Fruit fly (Drosophila melanogaster): ENCODE measurements around the gene CG32453.

DNA sequence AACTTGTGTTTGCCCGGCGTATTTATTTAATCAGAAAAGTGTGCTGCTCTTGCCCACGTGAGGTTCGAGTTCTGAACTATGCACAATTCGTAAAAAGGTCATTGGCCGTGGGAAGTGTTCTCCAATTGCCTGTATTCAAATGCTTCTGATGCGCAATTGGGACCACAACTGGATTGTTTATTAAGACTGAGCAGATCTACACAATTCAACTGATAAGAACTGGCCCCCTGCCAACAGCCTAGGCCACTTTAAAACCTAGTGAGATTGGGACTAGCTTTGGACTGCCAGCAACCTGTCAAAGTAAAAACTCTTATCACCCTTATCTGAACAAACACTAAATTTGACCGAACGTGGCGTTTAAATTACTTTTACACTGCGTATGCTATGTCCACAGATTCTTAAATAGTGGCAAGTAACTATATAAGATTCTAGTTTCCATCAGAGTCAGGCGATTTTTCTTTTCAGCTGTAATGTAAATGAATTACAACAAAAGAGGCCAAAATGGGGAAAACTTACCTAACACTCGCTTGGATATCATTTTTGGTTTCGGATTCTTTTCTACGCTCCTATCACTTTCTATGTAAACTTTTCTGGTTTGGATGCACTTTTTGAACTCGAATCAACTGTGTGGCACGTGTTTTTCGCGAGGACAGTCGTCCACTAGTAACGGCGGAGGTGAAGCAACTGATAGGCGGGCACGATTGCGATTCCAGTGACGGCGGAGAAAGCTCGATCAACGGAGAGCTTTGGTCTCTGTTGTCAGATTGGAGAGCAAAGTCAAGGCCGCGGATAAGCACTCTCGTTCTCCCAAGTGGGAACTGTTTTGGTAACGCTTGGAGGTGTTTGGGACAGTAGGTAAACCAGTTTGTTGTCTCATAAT, 40.9 kb downstream of the CG32453 start, which contains the start of gene CG11241:
- TF ChIP-seq br (GFP tag; optimal IDR thresholded peaks at IDR 0.05), result peak; percentile 19
- TF ChIP-seq Hr78 (GFP tag; optimal IDR thresholded peaks at IDR 0.05), result no peak
- no peak for TF ChIP-seq usp (GFP tag; optimal IDR thresholded peaks at IDR 0.05)
- TF ChIP-seq Myc (optimal IDR thresholded peaks at IDR 0.05), result no peak
